Worm (Caenorhabditis elegans): Measurements from ENCODE around the gene ubl-1.

DNA sequence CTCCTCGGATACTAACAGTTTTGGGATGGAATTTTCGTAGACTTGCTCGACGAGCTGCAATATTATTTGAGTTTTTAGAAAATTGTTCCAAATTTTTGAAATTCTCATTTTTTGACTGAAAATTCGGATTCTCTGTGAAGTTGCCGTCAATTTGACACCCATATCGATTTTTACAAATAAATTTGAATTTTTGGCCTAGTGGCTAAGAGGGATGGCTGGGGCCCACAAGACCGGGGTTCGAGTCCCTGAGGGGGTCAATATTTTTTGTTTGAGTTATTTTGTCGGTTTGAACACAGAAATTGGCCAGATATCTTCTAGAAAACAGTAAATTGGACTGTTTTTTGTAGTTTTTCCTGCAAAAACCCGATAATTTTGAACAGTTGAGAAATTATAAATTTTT lies 42.5 kb downstream of the ubl-1 start:
- no peak for TF ChIP-seq R02D3.7 (tag; optimal IDR thresholded peaks at IDR 0.05)
- no peak for TF ChIP-seq lin-39 (tag; optimal IDR thresholded peaks at IDR 0.05)
- TF ChIP-seq snpc-4 (tag; optimal IDR thresholded peaks at IDR 0.05) = no peak
- TF ChIP-seq lsy-2 (tag; optimal IDR thresholded peaks at IDR 0.05) = no peak
- no peak for TF ChIP-seq unc-39 (tag; optimal IDR thresholded peaks at IDR 0.05)
- no peak for TF ChIP-seq unc-62 (GFP tag; optimal IDR thresholded peaks at IDR 0.05)
- TF ChIP-seq ztf-11 (tag; optimal IDR thresholded peaks at IDR 0.05) = no peak
- no peak for TF ChIP-seq nhr-12 (tag; optimal IDR thresholded peaks at IDR 0.05)
- no peak for TF ChIP-seq ztf-4 (tag; optimal IDR thresholded peaks at IDR 0.05)
- no peak for TF ChIP-seq nhr-77 (tag; optimal IDR thresholded peaks at IDR 0.05)
- TF ChIP-seq nhr-237 (tag; optimal IDR thresholded peaks at IDR 0.05) = no peak
- no peak for TF ChIP-seq egl-27 (tag; optimal IDR thresholded peaks at IDR 0.05)
